Fruit fly (Drosophila melanogaster) whole organism, embryonic: ENCODE results near the gene Spc25.

Experiments
- Adf1 ChIP-seq: fragments of 200-800 bp; sonication (Bioruptor generic); IDR thresholded peaks from 2 replicates; pipeline ENCODE4 v1.3.6; 2022; ENCODE audit warnings: missing biosample characterization, missing genetic modification characterization
- Atf3 ChIP-seq: fragments of 200-800 bp; sonication (Bioruptor generic); optimal IDR thresholded peaks from 3 replicates; lab custom pipeline; 2016; ENCODE audit warnings: missing biosample characterization, missing genetic modification characterization
- Bgb ChIP-seq: fragments of 200-800 bp; sonication (Bioruptor generic); IDR thresholded peaks from 2 replicates; pipeline ENCODE4 v1.3.6; 2022; ENCODE audit warnings: missing biosample characterization, missing genetic modification characterization; ENCODE audit not compliant: partially characterized antibody
- Blimp-1 ChIP-seq: fragments of 200-800 bp; sonication (Bioruptor generic); optimal IDR thresholded peaks from 3 replicates; lab custom pipeline; 2018; ENCODE audit warnings: missing biosample characterization, missing genetic modification characterization, mild to moderate bottlenecking, moderate library complexity, missing genetic modification reagents
- CG10979 ChIP-seq: fragments of 200-800 bp; sonication (Bioruptor generic); optimal IDR thresholded peaks from 2 replicates; lab custom pipeline; 2018; ENCODE audit warnings: missing biosample characterization, mild to moderate bottlenecking, missing genetic modification characterization, moderate library complexity
- CG12104 ChIP-seq: fragments of 200-800 bp; sonication (Bioruptor generic); optimal IDR thresholded peaks from 3 replicates; lab custom pipeline; 2016; ENCODE audit warnings: missing biosample characterization, missing genetic modification characterization
- CG12236 ChIP-seq: fragments of 200-800 bp; sonication (Bioruptor generic); optimal IDR thresholded peaks from 2 replicates; lab custom pipeline; 2016; ENCODE audit warnings: missing biosample characterization, missing genetic modification characterization
- CG12659 ChIP-seq: fragments of 200-800 bp; sonication (Bioruptor generic); optimal IDR thresholded peaks from 3 replicates; lab custom pipeline; 2017; ENCODE audit warnings: mild to moderate bottlenecking, missing biosample characterization, missing genetic modification reagents, missing genetic modification characterization
- CG13424 ChIP-seq: fragments of 200-800 bp; sonication (Bioruptor generic); optimal IDR thresholded peaks from 2 replicates; lab custom pipeline; 2019; ENCODE audit warnings: missing biosample characterization, mild to moderate bottlenecking, missing genetic modification characterization, moderate library complexity
- CG13894 ChIP-seq: fragments of 200-800 bp; sonication (Bioruptor generic); optimal IDR thresholded peaks from 3 replicates; lab custom pipeline; 2018; ENCODE audit warnings: missing biosample characterization, mild to moderate bottlenecking, missing genetic modification characterization, moderate library complexity
- CG15011 ChIP-seq: fragments of 200-800 bp; sonication (Bioruptor generic); optimal IDR thresholded peaks from 3 replicates; lab custom pipeline; 2018; ENCODE audit warnings: missing biosample characterization, mild to moderate bottlenecking, missing genetic modification characterization
- CG15696 ChIP-seq: fragments of 200-800 bp; sonication (Bioruptor generic); optimal IDR thresholded peaks from 2 replicates; lab custom pipeline; 2019; ENCODE audit warnings: missing biosample characterization, mild to moderate bottlenecking, missing genetic modification characterization, moderate library complexity
- CG17186 ChIP-seq: fragments of 200-800 bp; sonication (Bioruptor generic); optimal IDR thresholded peaks from 3 replicates; lab custom pipeline; 2017; ENCODE audit warnings: missing biosample characterization, missing genetic modification reagents, missing genetic modification characterization
- CG1832 ChIP-seq: fragments of 200-800 bp; sonication (Bioruptor generic); optimal IDR thresholded peaks from 2 replicates; lab custom pipeline; 2017; ENCODE audit warnings: missing biosample characterization, mild to moderate bottlenecking, missing genetic modification characterization, inconsistent platforms
- CG2889 ChIP-seq: fragments of 200-800 bp; sonication (Bioruptor generic); IDR thresholded peaks from 3 replicates; pipeline ENCODE4 v1.3.6; 2022; ENCODE audit warnings: missing biosample characterization, missing genetic modification characterization
- CG30403 ChIP-seq: fragments of 200-800 bp; sonication (Bioruptor generic); optimal IDR thresholded peaks from 3 replicates; lab custom pipeline; 2016; ENCODE audit warnings: missing biosample characterization, missing genetic modification characterization
- CG33213 ChIP-seq: fragments of 200-800 bp; sonication (Bioruptor generic); optimal IDR thresholded peaks from 3 replicates; lab custom pipeline; 2016; ENCODE audit warnings: missing biosample characterization, missing genetic modification characterization
- CG34224 ChIP-seq: fragments of 200-800 bp; sonication (Bioruptor generic); IDR thresholded peaks from 3 replicates; pipeline ENCODE4 v1.3.6; 2022; ENCODE audit warnings: missing biosample characterization, missing genetic modification characterization; ENCODE audit not compliant: partially characterized antibody
- CG34422 ChIP-seq: fragments of 200-800 bp; sonication (Bioruptor generic); IDR thresholded peaks from 3 replicates; pipeline ENCODE4 v1.3.6; 2022; ENCODE audit warnings: missing biosample characterization, missing genetic modification characterization
- CG4328 ChIP-seq: fragments of 200-800 bp; sonication (Bioruptor generic); optimal IDR thresholded peaks from 3 replicates; lab custom pipeline; 2017; ENCODE audit warnings: missing biosample characterization, missing genetic modification reagents, missing genetic modification characterization
- CG5245 ChIP-seq: fragments of 200-800 bp; sonication (Bioruptor generic); optimal IDR thresholded peaks from 3 replicates; lab custom pipeline; 2016; ENCODE audit warnings: missing biosample characterization, missing genetic modification characterization
- CG6683 ChIP-seq: fragments of 200-800 bp; sonication (Bioruptor generic); optimal IDR thresholded peaks from 2 replicates; lab custom pipeline; 2017; ENCODE audit warnings: missing biosample characterization, mild to moderate bottlenecking, missing genetic modification characterization, missing genetic modification reagents
- CG7372 ChIP-seq: fragments of 200-800 bp; sonication (Bioruptor generic); IDR thresholded peaks from 2 replicates; pipeline ENCODE4 v1.3.6; 2022; ENCODE audit warnings: missing biosample characterization, missing genetic modification characterization
- CG7928 ChIP-seq: fragments of 200-800 bp; sonication (Bioruptor generic); optimal IDR thresholded peaks from 2 replicates; lab custom pipeline; 2017; ENCODE audit warnings: missing biosample characterization, mild to moderate bottlenecking, missing genetic modification characterization
- CG8478 ChIP-seq: fragments of >200 bp; optimal IDR thresholded peaks from 2 replicates; lab custom pipeline; 2018
- CG9797 ChIP-seq: fragments of 200-800 bp; sonication (Bioruptor generic); optimal IDR thresholded peaks from 3 replicates; lab custom pipeline; 2018; ENCODE audit warnings: missing biosample characterization, mild to moderate bottlenecking, missing genetic modification characterization
- Dek ChIP-seq: fragments of 200-800 bp; sonication (Bioruptor generic); optimal IDR thresholded peaks from 3 replicates; lab custom pipeline; 2019; ENCODE audit warnings: missing biosample characterization, mild to moderate bottlenecking, missing genetic modification characterization, moderate library complexity
- Fer1 ChIP-seq: fragments of 200-800 bp; sonication (Bioruptor generic); optimal IDR thresholded peaks from 2 replicates; lab custom pipeline; 2017; ENCODE audit warnings: missing biosample characterization, mild to moderate bottlenecking, missing genetic modification characterization
- Fer2 ChIP-seq: fragments of 200-800 bp; sonication (Bioruptor generic); optimal IDR thresholded peaks from 2 replicates; lab custom pipeline; 2018; ENCODE audit warnings: missing biosample characterization, mild to moderate bottlenecking, missing genetic modification characterization, moderate library complexity
- Gsc ChIP-seq: fragments of 200-800 bp; sonication (Bioruptor generic); IDR thresholded peaks from 2 replicates; pipeline ENCODE4 v1.3.6; 2022; ENCODE audit warnings: missing biosample characterization, missing genetic modification characterization
- Rx ChIP-seq: fragments of 200-800 bp; sonication (Bioruptor generic); IDR thresholded peaks from 2 replicates; pipeline ENCODE4 v1.3.6; 2022; ENCODE audit warnings: missing biosample characterization, missing genetic modification characterization
- Vsx1 ChIP-seq: fragments of 200-800 bp; sonication (Bioruptor generic); optimal IDR thresholded peaks from 2 replicates; lab custom pipeline; 2017; ENCODE audit warnings: missing biosample characterization, mild to moderate bottlenecking, missing genetic modification characterization, missing genetic modification reagents
- aop ChIP-seq: fragments of 200-800 bp; sonication (Bioruptor generic); IDR thresholded peaks from 2 replicates; pipeline ENCODE4 v1.3.6; 2022; ENCODE audit warnings: missing biosample characterization, missing genetic modification characterization
- bbx ChIP-seq: fragments of 200-800 bp; sonication (Bioruptor generic); IDR thresholded peaks from 2 replicates; pipeline ENCODE4 v1.3.6; 2022; ENCODE audit warnings: missing biosample characterization, missing genetic modification characterization; ENCODE audit not compliant: partially characterized antibody
- br ChIP-seq: fragments of >200 bp; optimal IDR thresholded peaks from 2 replicates; lab custom pipeline; 2017
- cad ChIP-seq: fragments of >200 bp; optimal IDR thresholded peaks from 2 replicates; lab custom pipeline; 2017; ENCODE audit warnings: missing biosample characterization, missing genetic modification characterization
- chinmo ChIP-seq: fragments of 200-800 bp; sonication (Bioruptor generic); IDR thresholded peaks from 4 replicates; pipeline ENCODE4 v1.3.6; 2022; ENCODE audit warnings: missing biosample characterization, missing genetic modification characterization; ENCODE audit not compliant: partially characterized antibody
- chm ChIP-seq: fragments of 200-800 bp; sonication (Bioruptor generic); IDR thresholded peaks from 2 replicates; pipeline ENCODE4 v1.3.6; 2022; ENCODE audit warnings: missing biosample characterization, missing genetic modification characterization
- eve ChIP-seq, 2 experiments: fragments of >200 bp; optimal IDR thresholded peaks; 2 replicates each; lab custom pipeline; 2017; ENCODE audit warnings: missing biosample characterization in 2 of 2, missing genetic modification characterization in 2 of 2
- fd96Cb ChIP-seq: fragments of 200-800 bp; sonication (Bioruptor generic); optimal IDR thresholded peaks from 2 replicates; lab custom pipeline; 2018; ENCODE audit warnings: missing biosample characterization, mild to moderate bottlenecking, missing genetic modification characterization, moderate library complexity
- fru ChIP-seq: fragments of >200 bp; optimal IDR thresholded peaks from 2 replicates; lab custom pipeline; 2017
- grn ChIP-seq: fragments of 200-800 bp; sonication (Bioruptor generic); optimal IDR thresholded peaks from 3 replicates; lab custom pipeline; 2017; ENCODE audit warnings: missing biosample characterization, missing genetic modification characterization
- h ChIP-seq: fragments of >200 bp; optimal IDR thresholded peaks from 2 replicates; lab custom pipeline; 2017
- jing ChIP-seq: fragments of 200-800 bp; sonication (Bioruptor generic); optimal IDR thresholded peaks from 2 replicates; lab custom pipeline; 2018; ENCODE audit warnings: missing biosample characterization, mild to moderate bottlenecking, missing genetic modification characterization
- lola ChIP-seq, 3 experiments: fragments of >200 bp in 2 of 3; fragments of 200-800 bp in 1 of 3; sonication (Bioruptor generic) in 1 of 3; optimal IDR thresholded peaks; 2 replicates each; lab custom pipeline; 2017 to 2019; ENCODE audit warnings: missing biosample characterization in 3 of 3, missing genetic modification characterization in 3 of 3, mild to moderate bottlenecking in 1 of 3, moderate library complexity in 1 of 3
- maf-S ChIP-seq: fragments of 200-800 bp; sonication (Bioruptor generic); optimal IDR thresholded peaks from 2 replicates; lab custom pipeline; 2016; ENCODE audit warnings: missing biosample characterization, missing genetic modification characterization
- ranshi ChIP-seq: fragments of 200-800 bp; sonication (Bioruptor generic); IDR thresholded peaks from 2 replicates; pipeline ENCODE4 v1.3.6; 2022; ENCODE audit warnings: missing biosample characterization, missing genetic modification characterization
- schlank ChIP-seq: fragments of 200-800 bp; sonication (Bioruptor generic); optimal IDR thresholded peaks from 2 replicates; lab custom pipeline; 2018; ENCODE audit warnings: missing biosample characterization, mild to moderate bottlenecking, missing genetic modification characterization
- slbo ChIP-seq: fragments of 200-800 bp; sonication (Bioruptor generic); IDR thresholded peaks from 2 replicates; pipeline ENCODE4 v1.3.6; 2022; ENCODE audit warnings: missing biosample characterization, missing genetic modification characterization
- stwl ChIP-seq: fragments of 200-800 bp; sonication (Bioruptor generic); optimal IDR thresholded peaks from 3 replicates; lab custom pipeline; 2018; ENCODE audit warnings: missing biosample characterization, mild to moderate bottlenecking, missing genetic modification characterization, moderate library complexity
- toy ChIP-seq: fragments of 200-800 bp; sonication (Bioruptor generic); IDR thresholded peaks from 2 replicates; pipeline ENCODE4 v1.3.6; 2022; ENCODE audit warnings: missing biosample characterization, missing genetic modification characterization

Gene Spc25

dm6 chr3R:12985828-12986530, 24.4 kb downstream of the Spc25 start, which contains the start of gene CG31342 (continued):
- TF ChIP-seq Fer2 (no peak), chm (no peak), Fer1 (GFP tag; lab: Kevin White, UChicago) (peak; percentile 54), CG33213 (GFP tag; lab: Kevin White, UChicago) (no peak), CG34224 (GFP tag; lab: Robert Waterston, UW) (peak; percentile 72), aop (GFP tag; lab: Robert Waterston, UW) (no peak), CG6683 (GFP tag; lab: Kevin White, UChicago) (no peak), CG34422 (GFP tag; lab: Robert Waterston, UW) (no peak), CG5245 (GFP tag; lab: Kevin White, UChicago) (no peak), jing (GFP tag; lab: Kevin White, UChicago) (no peak), bbx (GFP tag; lab: Robert Waterston, UW) (peak; percentile 79), Bgb (GFP tag; lab: Robert Waterston, UW) (peak; percentile 76), h (lab: Kevin White, UChicago) (no peak), CG7372 (GFP tag; lab: Robert Waterston, UW) (no peak), CG12659 (peak; percentile 72), chinmo (GFP tag; lab: Robert Waterston, UW) (0 out of 4 replicates have a peak, but pooled peaks have one; percentile 58), CG8478 (lab: Kevin White, UChicago) (no peak), CG12104 (GFP tag; lab: Kevin White, UChicago) (peak; percentile 24), Adf1 (GFP tag; lab: Robert Waterston, UW) (no peak), Dek (tag; lab: Kevin White, UChicago) (peak; percentile 7), fru (lab: Kevin White, UChicago) (no peak), Vsx1 (GFP tag; lab: Kevin White, UChicago) (no peak), cad (GFP tag; lab: Kevin White, UChicago) (no peak), CG9797 (no peak), CG13424 (tag; lab: Kevin White, UChicago) (peak; percentile 69), ranshi (GFP tag; lab: Robert Waterston, UW) (peak; percentile 40; the same call in 1 of the 2 replicates), CG7928 (GFP tag; lab: Kevin White, UChicago) (no peak), CG30403 (GFP tag; lab: Kevin White, UChicago) (peak; percentile 47), CG13894 (tag; lab: Kevin White, UChicago) (no peak), grn (GFP tag; lab: Kevin White, UChicago) (no peak), CG12236 (GFP tag; lab: Kevin White, UChicago) (no peak), toy (GFP tag; lab: Robert Waterston, UW) (no peak), br (lab: Kevin White, UChicago) (no peak), CG10979 (peak; percentile 61), Gsc (GFP tag; lab: Robert Waterston, UW) (no peak), stwl (tag; lab: Kevin White, UChicago) (peak; percentile 69), CG4328 (GFP tag; lab: Kevin White, UChicago) (peak; percentile 6), schlank (tag; lab: Kevin White, UChicago) (no peak), CG15696 (tag; lab: Kevin White, UChicago) (peak; percentile 45), maf-S (GFP tag; lab: Kevin White, UChicago) (no peak), CG1832 (no peak), fd96Cb (tag; lab: Kevin White, UChicago) (no peak), CG2889 (GFP tag; lab: Robert Waterston, UW) (no peak), Rx (GFP tag; lab: Robert Waterston, UW) (no peak), CG15011 (peak; percentile 0), lola (GFP tag; optimal IDR thresholded peaks at IDR 0.05; lab: Kevin White, UChicago) (peak in 1 of 3 experiments; percentile 58), Blimp-1 (GFP tag; lab: Kevin White, UChicago) (no peak), Atf3 (no peak), slbo (GFP tag; lab: Robert Waterston, UW) (peak; percentile 41; the same call in 1 of the 2 replicates), eve (GFP tag; optimal IDR thresholded peaks at IDR 0.05; lab: Kevin White, UChicago) (no peak), CG17186 (GFP tag; lab: Kevin White, UChicago) (no peak)
